Worm (Caenorhabditis elegans) whole organism, early embryonic: Measurements from ENCODE around the gene col-110.
A peak's percentile ranks its signal among the peaks of the same experiment; 100 is the strongest.

Source experiments
- B0310.2 ChIP-seq: sonication (generic microtip); optimal IDR thresholded peaks from 2 replicates; lab custom pipeline; 2016; ENCODE audit warnings: mild to moderate bottlenecking, missing genetic modification characterization, missing compliant biosample characterization
- F13C5.2 ChIP-seq: sonication (generic microtip); optimal IDR thresholded peaks from 2 replicates; lab custom pipeline; 2017; ENCODE audit warnings: mild to moderate bottlenecking, missing genetic modification characterization, inconsistent platforms, missing compliant biosample characterization
- aly-1 ChIP-seq: sonication (generic microtip); optimal IDR thresholded peaks from 2 replicates; lab custom pipeline; 2016; ENCODE audit warnings: missing genetic modification characterization, missing compliant biosample characterization
- ama-1 ChIP-seq: fragments of 150-350 bp; optimal IDR thresholded peaks from 2 replicates; lab custom pipeline; 2014
- ceh-13 ChIP-seq: fragments of 200-800 bp; sonication (Bioruptor generic); optimal IDR thresholded peaks from 2 replicates; lab custom pipeline; 2018; ENCODE audit warnings: mild to moderate bottlenecking, missing genetic modification characterization, missing compliant biosample characterization
- ceh-36 ChIP-seq: sonication (generic microtip); optimal IDR thresholded peaks from 2 replicates; lab custom pipeline; 2016; ENCODE audit warnings: missing genetic modification characterization, inconsistent platforms, missing compliant biosample characterization
- ets-7 ChIP-seq: sonication (generic microtip); optimal IDR thresholded peaks from 2 replicates; lab custom pipeline; 2016; ENCODE audit warnings: missing genotype, missing genetic modification characterization, missing compliant biosample characterization
- flt-1 ChIP-seq: fragments of 200-800 bp; sonication (Bioruptor generic); IDR thresholded peaks from 2 replicates; pipeline ENCODE4 v1.3.6; 2022; ENCODE audit warnings: missing genetic modification characterization, missing compliant biosample characterization
- hmbx-1 ChIP-seq: sonication (generic microtip); optimal IDR thresholded peaks from 2 replicates; lab custom pipeline; 2016; ENCODE audit warnings: mild to moderate bottlenecking, missing genetic modification characterization, missing compliant biosample characterization
- hmg-4 ChIP-seq: fragments of 200-800 bp; sonication (Bioruptor generic); optimal IDR thresholded peaks from 2 replicates; lab custom pipeline; 2018; ENCODE audit warnings: mild to moderate bottlenecking, missing genetic modification characterization, missing compliant biosample characterization
- hnd-1 ChIP-seq: sonication (generic microtip); optimal IDR thresholded peaks from 2 replicates; lab custom pipeline; 2016; ENCODE audit warnings: missing genetic modification characterization, missing compliant biosample characterization
- pes-1 ChIP-seq: fragments of 200-800 bp; sonication (Bioruptor generic); IDR thresholded peaks from 2 replicates; pipeline ENCODE4 v1.3.6; 2022; ENCODE audit warnings: missing genetic modification reagents, missing genetic modification characterization, missing compliant biosample characterization
- scrt-1 ChIP-seq: fragments of 200-800 bp; sonication (Bioruptor generic); IDR thresholded peaks from 2 replicates; pipeline ENCODE4 v1.3.6; 2022; ENCODE audit warnings: missing genetic modification characterization, missing compliant biosample characterization
- sea-1 ChIP-seq: fragments of 200-800 bp; sonication (Bioruptor generic); conservative IDR thresholded peaks from 2 replicates; pipeline ENCODE4 v1.3.6; 2022; ENCODE audit warnings: missing genetic modification characterization, missing compliant biosample characterization
- tbx-11 ChIP-seq: fragments of 200-800 bp; sonication (Bioruptor generic); IDR thresholded peaks from 2 replicates; pipeline ENCODE4 v1.3.6; 2022; ENCODE audit warnings: missing genetic modification characterization, missing compliant biosample characterization
- tbx-37 ChIP-seq: fragments of 200-800 bp; sonication (Bioruptor generic); conservative IDR thresholded peaks from 2 replicates; pipeline ENCODE4 v1.3.6; 2022; ENCODE audit warnings: missing genetic modification reagents, missing genetic modification characterization, missing compliant biosample characterization
- tra-4 ChIP-seq: sonication (generic microtip); optimal IDR thresholded peaks from 2 replicates; lab custom pipeline; 2017; ENCODE audit warnings: missing genetic modification characterization, missing compliant biosample characterization

col-110 gene

DNA sequence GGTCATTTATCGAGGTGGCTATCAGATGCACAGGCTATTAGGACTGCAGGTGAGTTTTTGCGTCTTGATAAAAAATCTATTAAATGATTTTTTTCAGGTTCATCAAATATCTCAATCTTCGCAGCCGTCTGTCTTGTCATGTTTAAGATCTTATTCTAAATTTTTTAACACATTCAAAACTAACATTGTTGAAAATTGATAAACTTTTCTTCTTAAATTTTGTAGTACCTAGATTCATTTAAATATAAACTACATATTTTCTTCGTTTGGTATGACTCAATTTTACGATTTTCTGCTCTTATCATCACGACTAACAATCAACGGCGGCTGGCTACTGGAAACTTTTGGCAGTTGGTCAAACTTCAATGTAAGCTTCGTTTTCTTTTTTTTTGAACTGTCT, 6.9 kb downstream of the col-110 start, which contains the start of gene F19C7.4:
F19C7.4 (plus strand) TSS at position 301 of the 400 bp plus-strand sequence.
- TF ChIP-seq F13C5.2 (tag; lab: Kevin White, UChicago), result no peak
- TF ChIP-seq ets-7, result no peak
- no peak for TF ChIP-seq B0310.2 (tag; lab: Kevin White, UChicago)
- TF ChIP-seq scrt-1 (GFP tag; lab: Robert Waterston, UW), result no peak
- no peak for TF ChIP-seq ceh-13 (GFP tag; lab: Kevin White, UChicago)
- TF ChIP-seq hmg-4 (GFP tag; lab: Kevin White, UChicago), result no peak

DNA sequence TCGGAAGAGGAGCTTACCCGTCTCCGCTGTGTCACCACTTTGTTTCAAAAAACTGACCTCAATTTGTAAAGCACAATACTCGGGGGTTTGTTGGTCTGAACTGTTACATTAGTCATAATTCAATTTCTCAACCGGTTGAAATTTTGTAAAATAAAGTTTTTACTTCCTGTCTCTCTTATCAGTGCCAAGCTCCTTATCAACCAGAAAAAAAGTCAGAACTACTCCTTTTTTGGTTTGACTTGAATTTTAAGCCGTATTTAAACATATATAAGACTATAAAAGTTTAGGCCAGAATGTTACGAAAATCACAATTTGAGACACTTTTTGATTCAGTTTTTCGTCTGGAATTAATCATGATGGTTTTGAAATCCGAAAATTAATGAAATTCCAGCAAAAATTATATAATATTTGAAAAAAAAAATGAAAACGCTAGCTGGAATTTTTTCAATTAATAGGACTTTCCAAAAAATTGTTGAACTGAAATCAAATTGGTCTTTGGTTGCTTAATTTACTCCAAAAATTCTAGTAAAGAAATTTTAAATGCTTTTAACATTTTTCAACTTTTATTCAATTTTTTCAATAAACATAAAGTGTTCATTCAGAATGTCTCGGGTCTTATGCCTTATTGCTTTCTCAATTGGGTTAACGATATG, 10.0 kb downstream of the col-110 start, which contains the start of gene F19C7.2:
F19C7.2 (plus strand) TSS at position 603 of the 653 bp plus-strand sequence.
- TF ChIP-seq ceh-13 (GFP tag; lab: Kevin White, UChicago), result no peak
- TF ChIP-seq tbx-11 (GFP tag; lab: Robert Waterston, UW), result no peak
- TF ChIP-seq ets-7, result no peak
- TF ChIP-seq B0310.2 (tag; lab: Kevin White, UChicago), result no peak
- no peak for TF ChIP-seq ceh-36 (tag; lab: Kevin White, UChicago)
- TF ChIP-seq aly-1 (tag; lab: Kevin White, UChicago), result no peak
- no peak for TF ChIP-seq hmg-4 (GFP tag; lab: Kevin White, UChicago)
- TF ChIP-seq hmbx-1 (tag; lab: Kevin White, UChicago), result no peak
- no peak for TF ChIP-seq sea-1 (GFP tag; lab: Robert Waterston, UW)
- no peak for TF ChIP-seq flt-1 (GFP tag; lab: Robert Waterston, UW)
- TF ChIP-seq ama-1 (lab: Kevin White, UChicago), result no peak
- TF ChIP-seq hnd-1 (tag; lab: Kevin White, UChicago), result no peak

ce11 chrIV:4596824-4597223, 12.6 kb downstream of the col-110 start, which contains the start of gene F19C7.3:
Gene F19C7.3, plus strand, starts transcription at chrIV:4597124.
- TF ChIP-seq pes-1 (no peak), hnd-1 (tag; lab: Kevin White, UChicago) (no peak), hmbx-1 (tag; lab: Kevin White, UChicago) (no peak), B0310.2 (tag; lab: Kevin White, UChicago) (no peak), ets-7 (no peak), tbx-37 (GFP tag; lab: Robert Waterston, UW) (no peak), scrt-1 (GFP tag; lab: Robert Waterston, UW) (no peak), sea-1 (GFP tag; lab: Robert Waterston, UW) (no peak), tra-4 (no peak), F13C5.2 (tag; lab: Kevin White, UChicago) (no peak), hmg-4 (GFP tag; lab: Kevin White, UChicago) (no peak), aly-1 (tag; lab: Kevin White, UChicago) (no peak), ceh-36 (tag; lab: Kevin White, UChicago) (no peak), ama-1 (lab: Kevin White, UChicago) (no peak), tbx-11 (GFP tag; lab: Robert Waterston, UW) (no peak), ceh-13 (GFP tag; lab: Kevin White, UChicago) (no peak), flt-1 (GFP tag; lab: Robert Waterston, UW) (no peak)

- TF ChIP-seq scrt-1 (GFP tag; lab: Robert Waterston, UW) (no peak), tbx-11 (GFP tag; lab: Robert Waterston, UW) (no peak), hmg-4 (GFP tag; lab: Kevin White, UChicago) (peak; percentile 72), ceh-36 (tag; lab: Kevin White, UChicago) (no peak), tbx-37 (GFP tag; lab: Robert Waterston, UW) (no peak)
Measured at ce11 chrIV:4588408-4588807, 21.1 kb downstream of the col-110 start.

ce11 chrIV:4587532-4587931, 21.9 kb downstream of the col-110 start:
- TF ChIP-seq flt-1 (GFP tag; lab: Robert Waterston, UW), result no peak
- TF ChIP-seq pes-1, result no peak
- TF ChIP-seq B0310.2 (tag; lab: Kevin White, UChicago), result no peak
- no peak for TF ChIP-seq scrt-1 (GFP tag; lab: Robert Waterston, UW)
- TF ChIP-seq aly-1 (tag; lab: Kevin White, UChicago), result no peak
- TF ChIP-seq ceh-36 (tag; lab: Kevin White, UChicago), result no peak
- no peak for TF ChIP-seq tbx-11 (GFP tag; lab: Robert Waterston, UW)
- no peak for TF ChIP-seq sea-1 (GFP tag; lab: Robert Waterston, UW)
- no peak for TF ChIP-seq ets-7
- no peak for TF ChIP-seq tbx-37 (GFP tag; lab: Robert Waterston, UW)
- no peak for TF ChIP-seq ceh-13 (GFP tag; lab: Kevin White, UChicago)
- TF ChIP-seq tra-4, result no peak

- no peak for TF ChIP-seq hmg-4 (GFP tag; lab: Kevin White, UChicago)
- TF ChIP-seq pes-1, result no peak
- no peak for TF ChIP-seq ceh-13 (GFP tag; lab: Kevin White, UChicago)
- no peak for TF ChIP-seq ceh-36 (tag; lab: Kevin White, UChicago)
- TF ChIP-seq scrt-1 (GFP tag; lab: Robert Waterston, UW), result no peak
- TF ChIP-seq flt-1 (GFP tag; lab: Robert Waterston, UW), result no peak
- no peak for TF ChIP-seq tbx-11 (GFP tag; lab: Robert Waterston, UW)
- no peak for TF ChIP-seq tra-4
- no peak for TF ChIP-seq ama-1 (lab: Kevin White, UChicago)
- no peak for TF ChIP-seq aly-1 (tag; lab: Kevin White, UChicago)
- TF ChIP-seq F13C5.2 (tag; lab: Kevin White, UChicago), result no peak
- no peak for TF ChIP-seq hmbx-1 (tag; lab: Kevin White, UChicago)
- no peak for TF ChIP-seq sea-1 (GFP tag; lab: Robert Waterston, UW)
- no peak for TF ChIP-seq B0310.2 (tag; lab: Kevin White, UChicago)
- no peak for TF ChIP-seq tbx-37 (GFP tag; lab: Robert Waterston, UW)
Measured at ce11 chrIV:4585991-4586390, 23.5 kb downstream of the col-110 start.

- TF ChIP-seq ets-7 (no peak), pes-1 (no peak), hnd-1 (tag; lab: Kevin White, UChicago) (no peak), ama-1 (lab: Kevin White, UChicago) (no peak), aly-1 (tag; lab: Kevin White, UChicago) (no peak), tra-4 (no peak), flt-1 (GFP tag; lab: Robert Waterston, UW) (no peak), F13C5.2 (tag; lab: Kevin White, UChicago) (no peak), ceh-36 (tag; lab: Kevin White, UChicago) (no peak), sea-1 (GFP tag; lab: Robert Waterston, UW) (no peak), ceh-13 (GFP tag; lab: Kevin White, UChicago) (no peak), hmbx-1 (tag; lab: Kevin White, UChicago) (no peak), B0310.2 (tag; lab: Kevin White, UChicago) (no peak), hmg-4 (GFP tag; lab: Kevin White, UChicago) (no peak)
Measured at ce11 chrIV:4579472-4579871, 30.0 kb downstream of the col-110 start.
